Worm (Caenorhabditis elegans): ENCODE measurements around the gene T19H12.6.

Gene T19H12.6

ce11 chrV:4908591-4908990, 31.1 kb upstream of the T19H12.6 start, which contains the start of gene ugt-13 (continued):
- TF ChIP-seq nhr-11 (tag; optimal IDR thresholded peaks at IDR 0.05) (no peak), ZK337.2 (GFP tag; IDR thresholded peaks at IDR 0.05) (no peak), nhr-42 (GFP tag; IDR thresholded peaks at IDR 0.05) (no peak), dve-1 (tag; optimal IDR thresholded peaks at IDR 0.05; ENCODE audit: insufficient read depth) (no peak), arid-1 (GFP tag; conservative IDR thresholded peaks at IDR 0.05) (no peak), ceh-44 (GFP tag; IDR thresholded peaks at IDR 0.05) (no peak), F49E8.2 (tag; optimal IDR thresholded peaks at IDR 0.05; ENCODE audit: borderline replicate concordance) (no peak), ctbp-1 (GFP tag; IDR thresholded peaks at IDR 0.05) (no peak), lin-38 (GFP tag; IDR thresholded peaks at IDR 0.05) (no peak), F26F4.8 (GFP tag; conservative IDR thresholded peaks at IDR 0.05) (no peak), ztf-11 (tag; optimal IDR thresholded peaks at IDR 0.05) (no peak), lim-7 (GFP tag; IDR thresholded peaks at IDR 0.05) (no peak), lsy-2 (tag; optimal IDR thresholded peaks at IDR 0.05) (peak in 1 of 2 experiments; percentile 28), T26A8.4 (GFP tag; IDR thresholded peaks at IDR 0.05) (no peak), nhr-28 (tag; optimal IDR thresholded peaks at IDR 0.05) (peak; percentile 94), nhr-48 (tag; optimal IDR thresholded peaks at IDR 0.05) (peak; percentile 39), mxl-2 (GFP tag; conservative IDR thresholded peaks at IDR 0.05) (no peak), spr-1 (tag; optimal IDR thresholded peaks at IDR 0.05) (no peak), pha-4 (GFP tag; IDR thresholded peaks at IDR 0.05) (no peak), pha-4 (tag; optimal IDR thresholded peaks at IDR 0.05) (no peak), zag-1 (tag; optimal IDR thresholded peaks at IDR 0.05) (no peak), T20F7.1 (GFP tag; optimal IDR thresholded peaks at IDR 0.05) (no peak), vab-7 (GFP tag; IDR thresholded peaks at IDR 0.05) (no peak), hlh-30 (tag; optimal IDR thresholded peaks at IDR 0.05; ENCODE audit: insufficient read depth) (peak; percentile 9), nhr-111 (GFP tag; optimal IDR thresholded peaks at IDR 0.05) (no peak), nhr-102 (tag; optimal IDR thresholded peaks at IDR 0.05) (peak; percentile 33), lir-3 (tag; optimal IDR thresholded peaks at IDR 0.05) (no peak), ceh-20 (GFP tag; IDR thresholded peaks at IDR 0.05) (no peak), unc-130 (GFP tag; optimal IDR thresholded peaks at IDR 0.05) (no peak), F10B5.3 (tag; optimal IDR thresholded peaks at IDR 0.05) (no peak), nhr-6 (tag; optimal IDR thresholded peaks at IDR 0.05) (no peak), ztf-7 (tag; optimal IDR thresholded peaks at IDR 0.05) (peak; percentile 97), F37D6.2 (tag; optimal IDR thresholded peaks at IDR 0.05) (no peak), daf-19 (GFP tag; conservative IDR thresholded peaks at IDR 0.05) (no peak), nhr-76 (tag; optimal IDR thresholded peaks at IDR 0.05) (no peak), cey-2 (tag; optimal IDR thresholded peaks at IDR 0.05; ENCODE audit: borderline replicate concordance, insufficient read depth) (peak; percentile 47), egl-27 (tag; optimal IDR thresholded peaks at IDR 0.05) (no peak), aha-1 (tag) (peak; percentile 73), snpc-1.2 (GFP tag; IDR thresholded peaks at IDR 0.05) (no peak), madf-5 (GFP tag; IDR thresholded peaks at IDR 0.05) (no peak), dpl-1 (GFP tag; optimal IDR thresholded peaks at IDR 0.05) (no peak), mdl-1 (tag; optimal IDR thresholded peaks at IDR 0.05) (no peak), fos-1 (tag; optimal IDR thresholded peaks at IDR 0.05) (no peak), lin-1 (GFP tag; IDR thresholded peaks at IDR 0.05) (no peak), madf-9 (GFP tag; conservative IDR thresholded peaks at IDR 0.05) (no peak), egl-43 (GFP tag; IDR thresholded peaks at IDR 0.05) (no peak), lin-39 (tag; optimal IDR thresholded peaks at IDR 0.05) (no peak), snpc-4 (tag; optimal IDR thresholded peaks at IDR 0.05) (no peak), D1046.2 (GFP tag; IDR thresholded peaks at IDR 0.05) (no peak), nhr-237 (tag; optimal IDR thresholded peaks at IDR 0.05) (no peak), nhr-25 (tag; optimal IDR thresholded peaks at IDR 0.05; ENCODE audit: borderline replicate concordance, insufficient read depth) (no peak), Y5F2A.4 (GFP tag; optimal IDR thresholded peaks at IDR 0.05) (no peak)
